Worm (Caenorhabditis elegans) whole organism, late embryonic: Measurements from ENCODE around the gene C10B5.3.

Source experiments
- ama-1 ChIP-seq: fragments of 150-350 bp; optimal IDR thresholded peaks from 2 replicates; lab custom pipeline; 2014
- ceh-18 ChIP-seq: sonication (generic microtip); optimal IDR thresholded peaks from 2 replicates; lab custom pipeline; 2016; ENCODE audit warnings: missing genetic modification characterization, missing compliant biosample characterization
- ceh-2 ChIP-seq: sonication (generic microtip); optimal IDR thresholded peaks from 2 replicates; lab custom pipeline; 2016; ENCODE audit warnings: missing genotype, missing genetic modification characterization, missing compliant biosample characterization
- ceh-31 ChIP-seq: sonication (generic microtip); optimal IDR thresholded peaks from 2 replicates; lab custom pipeline; 2016; ENCODE audit warnings: missing genetic modification characterization, missing compliant biosample characterization
- che-1 ChIP-seq: sonication (generic microtip); optimal IDR thresholded peaks from 2 replicates; lab custom pipeline; 2016; ENCODE audit warnings: mild to moderate bottlenecking, missing genetic modification characterization, missing compliant biosample characterization
- lin-11 ChIP-seq: fragments of 200-800 bp; sonication (Bioruptor generic); optimal IDR thresholded peaks from 2 replicates; lab custom pipeline; 2018; ENCODE audit warnings: mild to moderate bottlenecking, missing genetic modification characterization, missing compliant biosample characterization
- nfya-1 ChIP-seq: sonication (generic microtip); optimal IDR thresholded peaks from 2 replicates; lab custom pipeline; 2017; ENCODE audit warnings: missing genetic modification characterization, mild to moderate bottlenecking, missing compliant biosample characterization, antibody characterized with exemption, moderate library complexity
- odd-2 ChIP-seq: sonication (generic microtip); optimal IDR thresholded peaks from 2 replicates; lab custom pipeline; 2017; ENCODE audit warnings: antibody characterized with exemption, mild to moderate bottlenecking, missing genetic modification characterization, missing compliant biosample characterization
- pqm-1 ChIP-seq: sonication (generic microtip); optimal IDR thresholded peaks from 2 replicates; lab custom pipeline; 2016; ENCODE audit warnings: missing genetic modification characterization, missing compliant biosample characterization
- pros-1 ChIP-seq: fragments of 150-350 bp; optimal IDR thresholded peaks from 2 replicates; lab custom pipeline; 2014; ENCODE audit warnings: missing biosample characterization, missing genetic modification reagents, missing genetic modification characterization
- sox-2 ChIP-seq: fragments of 200-800 bp; sonication (Bioruptor generic); IDR thresholded peaks from 2 replicates; pipeline ENCODE4 v1.3.6; 2022; ENCODE audit warnings: missing genetic modification reagents, missing genetic modification characterization, missing compliant biosample characterization
- sox-4 ChIP-seq: sonication (generic microtip); optimal IDR thresholded peaks from 2 replicates; lab custom pipeline; 2017; ENCODE audit warnings: mild to moderate bottlenecking, missing genetic modification characterization, inconsistent platforms, missing compliant biosample characterization

DNA sequence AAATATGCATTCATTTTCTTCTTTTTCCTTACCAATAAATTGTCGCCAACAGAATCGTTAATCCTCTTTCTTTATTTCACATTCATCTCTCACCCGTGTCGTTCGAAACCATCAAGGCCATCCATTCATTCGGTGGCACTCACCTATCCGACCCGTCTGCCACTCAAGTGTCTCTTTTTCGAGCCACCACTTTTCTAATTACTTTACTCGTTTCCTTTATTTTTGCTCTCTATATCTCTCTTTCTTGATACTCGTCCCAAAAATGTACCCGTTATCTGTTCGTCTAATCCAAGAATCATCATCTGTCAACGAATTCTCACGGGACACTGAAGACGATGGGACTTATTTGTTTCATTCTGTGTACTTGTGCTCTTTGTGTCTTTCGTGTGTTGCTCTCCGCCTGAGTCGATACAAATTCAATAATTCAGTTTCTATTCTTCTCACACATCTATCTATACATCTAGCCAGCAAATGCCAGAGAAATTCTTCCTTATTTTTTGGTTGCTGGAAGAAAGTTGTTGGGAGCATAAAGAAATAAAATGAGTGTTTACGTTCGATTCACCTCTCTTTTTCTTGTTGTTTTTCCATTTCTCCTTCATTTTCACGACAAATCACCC, 4.8 kb upstream of the C10B5.3 start:
- TF ChIP-seq pros-1 (tag; lab: Kevin White, UChicago), result no peak
- TF ChIP-seq nfya-1, result no peak
- no peak for TF ChIP-seq ceh-31
- TF ChIP-seq sox-2, result no peak
- TF ChIP-seq che-1 (tag; lab: Kevin White, UChicago), result no peak
- TF ChIP-seq ceh-18 (tag; lab: Kevin White, UChicago), result no peak
- no peak for TF ChIP-seq ama-1 (lab: Kevin White, UChicago)
- no peak for TF ChIP-seq sox-4 (tag; lab: Kevin White, UChicago)
- TF ChIP-seq pqm-1 (tag; lab: Kevin White, UChicago), result no peak
- no peak for TF ChIP-seq odd-2 (tag; lab: Kevin White, UChicago)
- TF ChIP-seq ceh-2 (tag; lab: Kevin White, UChicago), result no peak
- no peak for TF ChIP-seq lin-11 (tag; lab: Kevin White, UChicago)
